Worm (Caenorhabditis elegans) whole organism, late embryonic: Measurements from ENCODE around the gene C54D10.5.

Source experiments
- C08G9.2 ChIP-seq: sonication (generic microtip); optimal IDR thresholded peaks from 2 replicates; lab custom pipeline; 2016; ENCODE audit warnings: mild to moderate bottlenecking, missing genetic modification characterization, moderate library complexity, missing compliant biosample characterization
- F13H6.1 ChIP-seq: sonication (generic microtip); optimal IDR thresholded peaks from 2 replicates; lab custom pipeline; 2016; ENCODE audit warnings: missing genetic modification characterization, missing compliant biosample characterization
- K02D7.2 ChIP-seq: sonication (generic microtip); optimal IDR thresholded peaks from 2 replicates; lab custom pipeline; 2017; ENCODE audit warnings: mild to moderate bottlenecking, missing genetic modification characterization, missing compliant biosample characterization
- K09A11.1 ChIP-seq: sonication (generic microtip); optimal IDR thresholded peaks from 2 replicates; lab custom pipeline; 2017; ENCODE audit warnings: antibody characterized with exemption, mild to moderate bottlenecking, missing genetic modification characterization, missing compliant biosample characterization; ENCODE audit not compliant: insufficient read depth
- T23F11.4 ChIP-seq: fragments of 200-800 bp; sonication (Bioruptor generic); optimal IDR thresholded peaks from 2 replicates; lab custom pipeline; 2018; ENCODE audit warnings: mild to moderate bottlenecking, missing genetic modification characterization, missing compliant biosample characterization
- Y22D7AL.16 ChIP-seq: sonication (generic microtip); optimal IDR thresholded peaks from 2 replicates; lab custom pipeline; 2016; ENCODE audit warnings: missing genetic modification characterization, missing compliant biosample characterization
- ceh-14 ChIP-seq: sonication (generic microtip); optimal IDR thresholded peaks from 2 replicates; lab custom pipeline; 2016; ENCODE audit warnings: missing genotype, missing genetic modification characterization, missing compliant biosample characterization
- ceh-18 ChIP-seq: sonication (generic microtip); optimal IDR thresholded peaks from 2 replicates; lab custom pipeline; 2016; ENCODE audit warnings: missing genetic modification characterization, missing compliant biosample characterization
- ceh-2 ChIP-seq: sonication (generic microtip); optimal IDR thresholded peaks from 2 replicates; lab custom pipeline; 2016; ENCODE audit warnings: missing genotype, missing genetic modification characterization, missing compliant biosample characterization
- ceh-22 ChIP-seq: sonication (generic microtip); optimal IDR thresholded peaks from 2 replicates; lab custom pipeline; 2017; ENCODE audit warnings: missing biosample characterization, missing genetic modification characterization
- ceh-30 ChIP-seq: fragments of 150-350 bp; optimal IDR thresholded peaks from 2 replicates; lab custom pipeline; 2014; ENCODE audit warnings: missing biosample characterization, missing genetic modification characterization
- ceh-31 ChIP-seq: sonication (generic microtip); optimal IDR thresholded peaks from 2 replicates; lab custom pipeline; 2016; ENCODE audit warnings: missing genetic modification characterization, missing compliant biosample characterization
- ceh-34 ChIP-seq: sonication (generic microtip); optimal IDR thresholded peaks from 2 replicates; lab custom pipeline; 2016; ENCODE audit warnings: mild to moderate bottlenecking, missing genetic modification characterization, missing compliant biosample characterization
- ceh-45 ChIP-seq: fragments of 200-800 bp; sonication (Bioruptor generic); IDR thresholded peaks from 2 replicates; pipeline ENCODE4 v1.3.6; 2022; ENCODE audit warnings: missing genetic modification reagents, missing genetic modification characterization, missing compliant biosample characterization
- ceh-48 ChIP-seq: sonication (generic microtip); optimal IDR thresholded peaks from 2 replicates; lab custom pipeline; 2016; ENCODE audit warnings: missing genetic modification characterization, inconsistent platforms, missing compliant biosample characterization
- ceh-6 ChIP-seq: fragments of 200-800 bp; sonication (Bioruptor generic); optimal IDR thresholded peaks from 2 replicates; lab custom pipeline; 2018; ENCODE audit warnings: mild to moderate bottlenecking, missing genetic modification characterization, missing compliant biosample characterization
- ets-4 ChIP-seq: sonication (generic microtip); optimal IDR thresholded peaks from 2 replicates; lab custom pipeline; 2016; ENCODE audit warnings: missing genetic modification characterization, missing compliant biosample characterization
- fax-1 ChIP-seq: sonication (generic microtip); optimal IDR thresholded peaks from 2 replicates; lab custom pipeline; 2016; ENCODE audit warnings: missing genotype, missing genetic modification characterization, missing compliant biosample characterization
- fkh-6 ChIP-seq: sonication (generic microtip); optimal IDR thresholded peaks from 2 replicates; lab custom pipeline; 2016; ENCODE audit warnings: missing genetic modification characterization, missing compliant biosample characterization
- hlh-13 ChIP-seq: fragments of 200-800 bp; sonication (Bioruptor generic); optimal IDR thresholded peaks from 2 replicates; lab custom pipeline; 2018; ENCODE audit warnings: mild to moderate bottlenecking, missing genetic modification characterization, missing compliant biosample characterization
- hlh-15 ChIP-seq: sonication (generic microtip); optimal IDR thresholded peaks from 2 replicates; lab custom pipeline; 2016; ENCODE audit warnings: missing genetic modification characterization, missing compliant biosample characterization
- hlh-6 ChIP-seq: sonication (generic microtip); optimal IDR thresholded peaks from 2 replicates; lab custom pipeline; 2016; ENCODE audit warnings: missing genotype, missing genetic modification characterization, missing compliant biosample characterization
- hlh-8 ChIP-seq: sonication (generic microtip); optimal IDR thresholded peaks from 2 replicates; lab custom pipeline; 2016; ENCODE audit warnings: missing genotype, missing genetic modification characterization, missing compliant biosample characterization
- lim-6 ChIP-seq: sonication (generic microtip); optimal IDR thresholded peaks from 2 replicates; lab custom pipeline; 2016; ENCODE audit warnings: missing genetic modification characterization, missing compliant biosample characterization
- lin-11 ChIP-seq: fragments of 200-800 bp; sonication (Bioruptor generic); optimal IDR thresholded peaks from 2 replicates; lab custom pipeline; 2018; ENCODE audit warnings: mild to moderate bottlenecking, missing genetic modification characterization, missing compliant biosample characterization
- madf-2 ChIP-seq: sonication (generic microtip); optimal IDR thresholded peaks from 2 replicates; lab custom pipeline; 2017; ENCODE audit warnings: missing genetic modification characterization, missing compliant biosample characterization
- pat-9 ChIP-seq: fragments of 200-800 bp; sonication (Bioruptor generic); optimal IDR thresholded peaks from 2 replicates; lab custom pipeline; 2018; ENCODE audit warnings: mild to moderate bottlenecking, missing genetic modification characterization, moderate library complexity, missing compliant biosample characterization
- pax-1 ChIP-seq: fragments of 150-350 bp; optimal IDR thresholded peaks from 2 replicates; lab custom pipeline; 2014; ENCODE audit warnings: missing biosample characterization, missing genetic modification characterization
- pha-2 ChIP-seq: sonication (generic microtip); optimal IDR thresholded peaks from 2 replicates; lab custom pipeline; 2017; ENCODE audit warnings: mild to moderate bottlenecking, missing genetic modification characterization, missing compliant biosample characterization
- pha-4 ChIP-seq: fragments of 150-350 bp; optimal IDR thresholded peaks from 2 replicates; lab custom pipeline; 2018; ENCODE audit warnings: missing biosample characterization, missing genetic modification reagents, missing genetic modification characterization
- pqm-1 ChIP-seq: sonication (generic microtip); optimal IDR thresholded peaks from 2 replicates; lab custom pipeline; 2016; ENCODE audit warnings: missing genetic modification characterization, missing compliant biosample characterization
- pros-1 ChIP-seq: fragments of 150-350 bp; optimal IDR thresholded peaks from 2 replicates; lab custom pipeline; 2014; ENCODE audit warnings: missing biosample characterization, missing genetic modification reagents, missing genetic modification characterization
- rnt-1 ChIP-seq: sonication (generic microtip); optimal IDR thresholded peaks from 2 replicates; lab custom pipeline; 2016; ENCODE audit warnings: missing genetic modification characterization, missing compliant biosample characterization
- sdc-2 ChIP-seq: sonication (generic microtip); optimal IDR thresholded peaks from 2 replicates; lab custom pipeline; 2016; ENCODE audit warnings: missing genotype, missing genetic modification characterization, missing compliant biosample characterization
- sox-4 ChIP-seq: sonication (generic microtip); optimal IDR thresholded peaks from 2 replicates; lab custom pipeline; 2017; ENCODE audit warnings: mild to moderate bottlenecking, missing genetic modification characterization, inconsistent platforms, missing compliant biosample characterization
- tbx-2 ChIP-seq: sonication (generic microtip); optimal IDR thresholded peaks from 2 replicates; lab custom pipeline; 2016; ENCODE audit warnings: missing genetic modification characterization, missing compliant biosample characterization
- tbx-7 ChIP-seq: sonication (generic microtip); optimal IDR thresholded peaks from 2 replicates; lab custom pipeline; 2016; ENCODE audit warnings: missing genotype, missing genetic modification characterization, missing compliant biosample characterization
- ttx-3 ChIP-seq: sonication (generic microtip); optimal IDR thresholded peaks from 2 replicates; lab custom pipeline; 2016; ENCODE audit warnings: missing genetic modification reagents, missing genetic modification characterization, missing compliant biosample characterization
- unc-3 ChIP-seq, 2 experiments: fragments of 200-800 bp in 1 of 2; sonication (Bioruptor generic) in 1 of 2; sonication (generic microtip) in 1 of 2; conservative IDR thresholded peaks in 1 of 2; optimal IDR thresholded peaks in 1 of 2; 2 replicates each; pipeline versions ENCODE4 v1.3.6 to Lab custom; 2016 to 2022; ENCODE audit warnings: missing compliant biosample characterization in 2 of 2, missing genetic modification characterization in 2 of 2, missing genetic modification reagents in 1 of 2
- zip-5 ChIP-seq: sonication (generic microtip); optimal IDR thresholded peaks from 2 replicates; lab custom pipeline; 2016; ENCODE audit warnings: missing genetic modification characterization, missing compliant biosample characterization

C54D10.5 gene

ce11 chrV:12411909-12412308 is 17.2 kb upstream of the C54D10.5 start, which contains the start of gene cdr-7:
Gene cdr-7 (minus strand): TSS chrV:12412113.
- TF ChIP-seq ceh-45 (GFP tag; lab: Robert Waterston, UW), result no peak
- no peak for TF ChIP-seq ttx-3
- no peak for TF ChIP-seq ceh-30 (tag; lab: Kevin White, UChicago)
- TF ChIP-seq fax-1 (tag; lab: Kevin White, UChicago), result no peak
- TF ChIP-seq hlh-13 (GFP tag; lab: Kevin White, UChicago), result no peak
- TF ChIP-seq pros-1 (tag; lab: Kevin White, UChicago), result no peak
- TF ChIP-seq hlh-15 (tag; lab: Kevin White, UChicago), result no peak
- no peak for TF ChIP-seq K09A11.1
- TF ChIP-seq ceh-18 (tag; lab: Kevin White, UChicago), result no peak
- TF ChIP-seq tbx-7, result no peak
- no peak for TF ChIP-seq pha-4 (tag; lab: Kevin White, UChicago)
- no peak for TF ChIP-seq hlh-8 (tag; lab: Kevin White, UChicago)
- TF ChIP-seq sdc-2 (tag; lab: Kevin White, UChicago), result no peak
- no peak for TF ChIP-seq ceh-34 (tag; lab: Kevin White, UChicago)
- no peak for TF ChIP-seq madf-2
- TF ChIP-seq ets-4 (tag; lab: Kevin White, UChicago), result no peak
- no peak for TF ChIP-seq ceh-14

ce11 chrV:12412321-12412720 is 16.8 kb upstream of the C54D10.5 start:
- TF ChIP-seq Y22D7AL.16 (tag; lab: Kevin White, UChicago) (no peak), sox-4 (tag; lab: Kevin White, UChicago) (no peak), fkh-6 (tag; lab: Kevin White, UChicago) (no peak), F13H6.1 (no peak), hlh-6 (tag; lab: Kevin White, UChicago) (no peak), unc-3 (GFP tag; conservative IDR thresholded peaks at IDR 0.05; lab: Robert Waterston, UW) (no peak), unc-3 (tag; optimal IDR thresholded peaks at IDR 0.05; lab: Kevin White, UChicago) (no peak), pros-1 (tag; lab: Kevin White, UChicago) (no peak), ceh-18 (tag; lab: Kevin White, UChicago) (no peak), rnt-1 (tag; lab: Kevin White, UChicago) (no peak), madf-2 (no peak), ceh-14 (no peak)
- TF ChIP-seq, all 69 proteins: peak for 0

ce11 chrV:12413651-12414114 is 15.5 kb upstream of the C54D10.5 start, which contains the start of gene cdr-6:
Gene cdr-6 (minus strand): TSS chrV:12413701.
- TF ChIP-seq ceh-14 (no peak), ceh-45 (GFP tag; lab: Robert Waterston, UW) (no peak), hlh-8 (tag; lab: Kevin White, UChicago) (no peak), ceh-31 (tag; lab: Kevin White, UChicago) (no peak), ceh-2 (tag; lab: Kevin White, UChicago) (no peak), madf-2 (no peak), tbx-2 (tag; lab: Kevin White, UChicago) (no peak), ceh-6 (no peak), pat-9 (tag; lab: Kevin White, UChicago) (no peak), lim-6 (no peak), sdc-2 (tag; lab: Kevin White, UChicago) (no peak), pha-4 (tag; lab: Kevin White, UChicago) (no peak), unc-3 (GFP tag; conservative IDR thresholded peaks at IDR 0.05; lab: Robert Waterston, UW) (no peak), unc-3 (tag; optimal IDR thresholded peaks at IDR 0.05; lab: Kevin White, UChicago) (no peak), ceh-48 (tag; lab: Kevin White, UChicago) (no peak), pqm-1 (tag; lab: Kevin White, UChicago) (no peak), zip-5 (tag; lab: Kevin White, UChicago) (no peak), pha-2 (tag; lab: Kevin White, UChicago) (no peak)

ce11 chrV:12414362-12414761 is 14.8 kb upstream of the C54D10.5 start:
- TF ChIP-seq hlh-8 (tag; lab: Kevin White, UChicago), result no peak
- no peak for TF ChIP-seq ceh-22 (tag; lab: Kevin White, UChicago)
- TF ChIP-seq C08G9.2 (tag; lab: Kevin White, UChicago), result no peak
- TF ChIP-seq fkh-6 (tag; lab: Kevin White, UChicago), result no peak
- TF ChIP-seq lin-11, result no peak
- no peak for TF ChIP-seq fax-1 (tag; lab: Kevin White, UChicago)
- no peak for TF ChIP-seq pax-1 (tag; lab: Kevin White, UChicago)
- no peak for TF ChIP-seq pros-1 (tag; lab: Kevin White, UChicago)
- no peak for TF ChIP-seq K02D7.2 (tag; lab: Kevin White, UChicago)
- no peak for TF ChIP-seq T23F11.4 (GFP tag; lab: Kevin White, UChicago)
- TF ChIP-seq, all 69 proteins: peak for 0
